Fruit fly (Drosophila melanogaster): ENCODE measurements around the gene Ssdp.

Gene Ssdp

DNA sequence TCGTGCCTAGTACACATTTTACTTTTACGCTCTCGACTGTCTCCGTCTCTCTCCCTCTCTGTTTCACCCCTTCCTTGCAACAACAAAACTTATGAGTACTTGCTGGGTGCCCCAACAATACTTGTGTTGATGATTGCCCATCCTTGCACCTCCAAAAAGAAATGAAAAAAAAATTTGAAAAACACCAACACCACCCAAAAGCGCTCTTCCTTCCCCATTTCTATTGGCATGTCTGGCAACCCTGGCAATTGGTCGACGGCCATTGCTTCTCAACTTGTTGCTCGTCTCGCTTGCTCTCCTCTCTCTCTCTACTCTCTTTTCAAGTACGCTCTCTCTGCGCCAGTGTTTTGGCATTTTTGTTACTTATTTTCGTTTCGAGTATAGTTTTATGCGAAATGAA lies 31.0 kb downstream of the Ssdp start (continued):
- TF ChIP-seq nom (GFP tag; optimal IDR thresholded peaks at IDR 0.05) = peak; percentile 44
- no peak for TF ChIP-seq CG11456 (GFP tag; IDR thresholded peaks at IDR 0.05)
- TF ChIP-seq ftz-f1 (GFP tag; optimal IDR thresholded peaks at IDR 0.05) = peak; percentile 15
- no peak for TF ChIP-seq ranshi (GFP tag; IDR thresholded peaks at IDR 0.05)
- peak; percentile 38 for TF ChIP-seq CG15269 (tag; optimal IDR thresholded peaks at IDR 0.05)
- no peak for TF ChIP-seq GATAe (GFP tag; conservative IDR thresholded peaks at IDR 0.05)
- no peak for TF ChIP-seq CG7357 (GFP tag; IDR thresholded peaks at IDR 0.05)
- TF ChIP-seq CG3407 (GFP tag; optimal IDR thresholded peaks at IDR 0.05) = no peak
- TF ChIP-seq CG18476 (GFP tag; optimal IDR thresholded peaks at IDR 0.05) = no peak
- TF ChIP-seq CG34422 (GFP tag; IDR thresholded peaks at IDR 0.05) = 0 out of 3 replicates have a peak, but pooled peaks have one; percentile 17
- TF ChIP-seq CG4820 (GFP tag; optimal IDR thresholded peaks at IDR 0.05) = no peak
- TF ChIP-seq Six4 (GFP tag; optimal IDR thresholded peaks at IDR 0.05) = no peak
- no peak for TF ChIP-seq CG8089 (GFP tag; optimal IDR thresholded peaks at IDR 0.05)
- TF ChIP-seq cwo (GFP tag; optimal IDR thresholded peaks at IDR 0.05) = peak; percentile 7
- TF ChIP-seq HLH54F (GFP tag; optimal IDR thresholded peaks at IDR 0.05) = peak; percentile 3
- TF ChIP-seq Mad (GFP tag; optimal IDR thresholded peaks at IDR 0.05) = no peak
- TF ChIP-seq jing (GFP tag; optimal IDR thresholded peaks at IDR 0.05) = no peak
- TF ChIP-seq CG3065 (GFP tag; optimal IDR thresholded peaks at IDR 0.05) = no peak
- TF ChIP-seq trh (GFP tag; optimal IDR thresholded peaks at IDR 0.05) = no peak
- TF ChIP-seq psq (GFP tag; optimal IDR thresholded peaks at IDR 0.05) = no peak
- TF ChIP-seq CG6254 (GFP tag; optimal IDR thresholded peaks at IDR 0.05) = no peak
- no peak for TF ChIP-seq fru (optimal IDR thresholded peaks at IDR 0.05)
- TF ChIP-seq HLHmδ (GFP tag; optimal IDR thresholded peaks at IDR 0.05) = no peak
- TF ChIP-seq CG34224 (GFP tag; IDR thresholded peaks at IDR 0.05; ENCODE audit: partially characterized antibody) = peak; percentile 43; the same call in 2 of the 3 replicates
- peak; percentile 35 for TF ChIP-seq Fer3 (tag; optimal IDR thresholded peaks at IDR 0.05)
- TF ChIP-seq Dll (GFP tag; IDR thresholded peaks at IDR 0.05; ENCODE audit: partially characterized antibody) = peak; percentile 47; the same call in 1 of the 4 replicates
- TF ChIP-seq chn (GFP tag; optimal IDR thresholded peaks at IDR 0.05) = peak; percentile 19
- no peak for TF ChIP-seq gsb (GFP tag; IDR thresholded peaks at IDR 0.05)
- no peak for TF ChIP-seq klu (GFP tag; IDR thresholded peaks at IDR 0.05)
- no peak for TF ChIP-seq dmrt99B (tag; optimal IDR thresholded peaks at IDR 0.05)
- no peak for TF ChIP-seq Dad (GFP tag; optimal IDR thresholded peaks at IDR 0.05)
- TF ChIP-seq ase (GFP tag; IDR thresholded peaks at IDR 0.05) = no peak
- no peak for TF ChIP-seq ems (GFP tag; optimal IDR thresholded peaks at IDR 0.05)
- no peak for TF ChIP-seq Xbp1 (GFP tag; optimal IDR thresholded peaks at IDR 0.05)
- no peak for TF ChIP-seq CG17612 (GFP tag; IDR thresholded peaks at IDR 0.05)
- TF ChIP-seq CG17328 (GFP tag; IDR thresholded peaks at IDR 0.05) = no peak
- TF ChIP-seq CG1529 (GFP tag; optimal IDR thresholded peaks at IDR 0.05) = no peak
- TF ChIP-seq otp (GFP tag; IDR thresholded peaks at IDR 0.05) = no peak
- TF ChIP-seq ci (GFP tag; IDR thresholded peaks at IDR 0.05) = no peak; the same call in 1 of the 3 replicates
- no peak for TF ChIP-seq CG7963 (GFP tag; IDR thresholded peaks at IDR 0.05; ENCODE audit: partially characterized antibody)
- no peak for TF ChIP-seq br (optimal IDR thresholded peaks at IDR 0.05)
- no peak for TF ChIP-seq Vsx1 (GFP tag; optimal IDR thresholded peaks at IDR 0.05)
- no peak for TF ChIP-seq Lim3 (GFP tag; IDR thresholded peaks at IDR 0.05)
- no peak for TF ChIP-seq Bteb2 (GFP tag; optimal IDR thresholded peaks at IDR 0.05)
- no peak for TF ChIP-seq nerfin-1 (tag; optimal IDR thresholded peaks at IDR 0.05)
- TF ChIP-seq CG13894 (tag; optimal IDR thresholded peaks at IDR 0.05) = peak; percentile 10
- peak; percentile 24 for TF ChIP-seq CG2116 (GFP tag; optimal IDR thresholded peaks at IDR 0.05)
- peak; percentile 6 for TF ChIP-seq BEAF-32 (GFP tag; optimal IDR thresholded peaks at IDR 0.05)
- no peak for TF ChIP-seq Atf6 (GFP tag; IDR thresholded peaks at IDR 0.05)
- TF ChIP-seq Taf1 (GFP tag; IDR thresholded peaks at IDR 0.05) = 0 out of 2 replicates have a peak, but pooled peaks have one; percentile 7
- no peak for TF ChIP-seq stc (GFP tag; IDR thresholded peaks at IDR 0.05)
- no peak for TF ChIP-seq CG11695 (GFP tag; IDR thresholded peaks at IDR 0.05)
- TF ChIP-seq E2f2 (GFP tag; IDR thresholded peaks at IDR 0.05) = peak; percentile 44; the same call in 1 of the 2 replicates

Measured in whole organism, embryonic.